Fruit fly (Drosophila melanogaster) whole organism, embryonic: ENCODE data around the gene CG43922.
A peak's percentile ranks its signal among the peaks of the same experiment; 100 is the strongest.

Experiments used
- Atf-2 ChIP-seq: fragments of 200-800 bp; sonication (Bioruptor generic); optimal IDR thresholded peaks from 2 replicates; lab custom pipeline; 2016; ENCODE audit warnings: missing biosample characterization, missing genetic modification characterization
- Awh ChIP-seq: fragments of 200-800 bp; sonication (Bioruptor generic); IDR thresholded peaks from 2 replicates; pipeline ENCODE4, ENCODE4 v1.3.6; 2022; ENCODE audit warnings: missing biosample characterization, missing genetic modification characterization
- CG11085 ChIP-seq: fragments of 200-800 bp; sonication (Bioruptor generic); IDR thresholded peaks from 2 replicates; pipeline ENCODE4 v1.3.6; 2022; ENCODE audit warnings: missing biosample characterization, missing genetic modification characterization
- CG11696 ChIP-seq: fragments of 200-800 bp; sonication (Bioruptor generic); IDR thresholded peaks from 2 replicates; pipeline ENCODE4 v1.3.6; 2022; ENCODE audit warnings: missing biosample characterization, missing genetic modification characterization
- CG11723 ChIP-seq: fragments of 200-800 bp; sonication (Bioruptor generic); optimal IDR thresholded peaks from 2 replicates; lab custom pipeline; 2017; ENCODE audit warnings: missing biosample characterization, mild to moderate bottlenecking, missing genetic modification characterization
- CG12104 ChIP-seq: fragments of 200-800 bp; sonication (Bioruptor generic); optimal IDR thresholded peaks from 3 replicates; lab custom pipeline; 2016; ENCODE audit warnings: missing biosample characterization, missing genetic modification characterization
- CG12744 ChIP-seq: fragments of 200-800 bp; sonication (Bioruptor generic); optimal IDR thresholded peaks from 2 replicates; lab custom pipeline; 2016; ENCODE audit warnings: missing biosample characterization, missing genetic modification characterization
- CG13424 ChIP-seq: fragments of 200-800 bp; sonication (Bioruptor generic); optimal IDR thresholded peaks from 2 replicates; lab custom pipeline; 2019; ENCODE audit warnings: missing biosample characterization, mild to moderate bottlenecking, missing genetic modification characterization, moderate library complexity
- CG14710 ChIP-seq: fragments of 200-800 bp; sonication (Bioruptor generic); optimal IDR thresholded peaks from 3 replicates; lab custom pipeline; 2019; ENCODE audit warnings: missing biosample characterization, mild to moderate bottlenecking, missing genetic modification characterization, moderate library complexity
- CG14860 ChIP-seq: fragments of 200-800 bp; sonication (Bioruptor generic); IDR thresholded peaks from 3 replicates; pipeline ENCODE4 v1.3.6; 2022; ENCODE audit warnings: missing biosample characterization, missing genetic modification characterization; ENCODE audit not compliant: partially characterized antibody
- CG17612 ChIP-seq: fragments of 200-800 bp; sonication (Bioruptor generic); IDR thresholded peaks from 2 replicates; pipeline ENCODE4 v1.3.6; 2022; ENCODE audit warnings: missing biosample characterization, missing genetic modification characterization
- CG2120 ChIP-seq: fragments of 200-800 bp; sonication (Bioruptor generic); optimal IDR thresholded peaks from 3 replicates; lab custom pipeline; 2016; ENCODE audit warnings: missing biosample characterization, missing genetic modification characterization
- CG30403 ChIP-seq: fragments of 200-800 bp; sonication (Bioruptor generic); optimal IDR thresholded peaks from 3 replicates; lab custom pipeline; 2016; ENCODE audit warnings: missing biosample characterization, missing genetic modification characterization
- CG3995 ChIP-seq: fragments of 200-800 bp; sonication (Bioruptor generic); optimal IDR thresholded peaks from 3 replicates; lab custom pipeline; 2016; ENCODE audit warnings: missing biosample characterization, missing genetic modification characterization
- CG4404 ChIP-seq: fragments of 200-800 bp; sonication (Bioruptor generic); IDR thresholded peaks from 2 replicates; pipeline ENCODE4 v1.3.6; 2022; ENCODE audit warnings: missing biosample characterization, missing genetic modification characterization
- CG6791 ChIP-seq: fragments of 200-800 bp; sonication (Bioruptor generic); IDR thresholded peaks from 3 replicates; pipeline ENCODE4 v1.3.6; 2022; ENCODE audit warnings: missing biosample characterization, missing genetic modification characterization; ENCODE audit not compliant: partially characterized antibody
- CG7745 ChIP-seq: fragments of 200-800 bp; sonication (Bioruptor generic); optimal IDR thresholded peaks from 2 replicates; lab custom pipeline; 2018; ENCODE audit warnings: missing biosample characterization, mild to moderate bottlenecking, missing genetic modification characterization, moderate library complexity
- CG8089 ChIP-seq: fragments of 200-800 bp; sonication (Bioruptor generic); optimal IDR thresholded peaks from 3 replicates; lab custom pipeline; 2016; ENCODE audit warnings: missing biosample characterization, missing genetic modification characterization
- CG8290 ChIP-seq, 3 experiments: fragments of 200-800 bp; sonication (Bioruptor generic); optimal IDR thresholded peaks; 2 replicates each; lab custom pipeline; 2016 to 2019; ENCODE audit warnings: missing biosample characterization in 3 of 3, missing genetic modification characterization in 3 of 3, mild to moderate bottlenecking in 2 of 3, moderate library complexity in 1 of 3
- CG9609 ChIP-seq: fragments of 200-800 bp; sonication (Bioruptor generic); optimal IDR thresholded peaks from 3 replicates; lab custom pipeline; 2016; ENCODE audit warnings: missing biosample characterization, missing genetic modification characterization
- CHES-1-like ChIP-seq: fragments of 200-800 bp; sonication (Bioruptor generic); optimal IDR thresholded peaks from 2 replicates; lab custom pipeline; 2016; ENCODE audit warnings: missing biosample characterization, missing genetic modification characterization
- D19A ChIP-seq: fragments of 200-800 bp; optimal IDR thresholded peaks from 3 replicates; lab custom pipeline; 2019; ENCODE audit warnings: missing biosample characterization, mild to moderate bottlenecking, missing genetic modification characterization, moderate library complexity
- Doc2 ChIP-seq: fragments of 200-800 bp; sonication (Bioruptor generic); IDR thresholded peaks from 2 replicates; pipeline ENCODE4 v1.3.6; 2022; ENCODE audit warnings: missing biosample characterization, missing genetic modification characterization
- Ets65A ChIP-seq: fragments of 200-800 bp; sonication (Bioruptor generic); peaks from one replicate; lab custom pipeline; 2016; ENCODE audit warnings: missing biosample characterization, missing genetic modification characterization
- HLH54F ChIP-seq: fragments of 200-800 bp; sonication (Bioruptor generic); optimal IDR thresholded peaks from 3 replicates; lab custom pipeline; 2016; ENCODE audit warnings: missing biosample characterization, missing genetic modification characterization
- HLHmδ ChIP-seq: fragments of 200-800 bp; sonication (Bioruptor generic); optimal IDR thresholded peaks from 2 replicates; lab custom pipeline; 2018; ENCODE audit warnings: missing biosample characterization, mild to moderate bottlenecking, missing genetic modification characterization, moderate library complexity
- Hr51 ChIP-seq, 2 experiments: fragments of 200-800 bp; sonication (Bioruptor generic); optimal IDR thresholded peaks; 2 replicates in 1 of 2; 3 replicates in 1 of 2; lab custom pipeline; 2016 to 2018; ENCODE audit warnings: missing biosample characterization in 2 of 2, missing genetic modification characterization in 2 of 2, mild to moderate bottlenecking in 1 of 2, moderate library complexity in 1 of 2
- MESR4 ChIP-seq: fragments of 200-800 bp; sonication (Bioruptor generic); optimal IDR thresholded peaks from 2 replicates; lab custom pipeline; 2018; ENCODE audit warnings: missing biosample characterization, mild to moderate bottlenecking, missing genetic modification characterization, moderate library complexity
- Rfx ChIP-seq: fragments of 200-800 bp; sonication (Bioruptor generic); IDR thresholded peaks from 2 replicates; pipeline ENCODE4 v1.3.6; 2022; ENCODE audit warnings: missing biosample characterization, missing genetic modification characterization
- Sox102F ChIP-seq: fragments of 200-800 bp; sonication (Bioruptor generic); optimal IDR thresholded peaks from 2 replicates; lab custom pipeline; 2018; ENCODE audit warnings: missing biosample characterization, mild to moderate bottlenecking, missing genetic modification characterization, moderate library complexity
- abd-A ChIP-seq: fragments of 200-800 bp; sonication (Bioruptor generic); optimal IDR thresholded peaks from 3 replicates; lab custom pipeline; 2019; ENCODE audit warnings: missing biosample characterization, mild to moderate bottlenecking, missing genetic modification characterization, moderate library complexity
- bowl ChIP-seq: fragments of 200-800 bp; sonication (Bioruptor generic); IDR thresholded peaks from 2 replicates; pipeline ENCODE4 v1.3.6; 2022; ENCODE audit warnings: missing biosample characterization, missing genetic modification characterization
- br ChIP-seq: fragments of >200 bp; optimal IDR thresholded peaks from 2 replicates; lab custom pipeline; 2017
- chm ChIP-seq: fragments of 200-800 bp; sonication (Bioruptor generic); IDR thresholded peaks from 2 replicates; pipeline ENCODE4 v1.3.6; 2022; ENCODE audit warnings: missing biosample characterization, missing genetic modification characterization
- ci ChIP-seq: fragments of 200-800 bp; sonication (Bioruptor generic); IDR thresholded peaks from 3 replicates; pipeline ENCODE4 v1.3.6; 2022; ENCODE audit warnings: missing biosample characterization, missing genetic modification characterization
- corto ChIP-seq: fragments of 200-800 bp; sonication (Bioruptor generic); optimal IDR thresholded peaks from 2 replicates; lab custom pipeline; 2016; ENCODE audit warnings: missing biosample characterization, mild to moderate bottlenecking, missing genetic modification characterization, moderate library complexity
- ewg ChIP-seq: fragments of 200-800 bp; sonication (Bioruptor generic); optimal IDR thresholded peaks from 3 replicates; lab custom pipeline; 2017; ENCODE audit warnings: mild to moderate bottlenecking, missing biosample characterization, missing genetic modification reagents, missing genetic modification characterization
- exex ChIP-seq: fragments of 200-800 bp; sonication (Bioruptor generic); optimal IDR thresholded peaks from 4 replicates; lab custom pipeline; 2018; ENCODE audit warnings: missing biosample characterization, mild to moderate bottlenecking, missing genetic modification characterization, moderate library complexity
- fu2 ChIP-seq: fragments of 200-800 bp; sonication (Bioruptor generic); optimal IDR thresholded peaks from 2 replicates; lab custom pipeline; 2016; ENCODE audit warnings: missing biosample characterization, missing genetic modification characterization
- hth ChIP-seq: fragments of >200 bp; optimal IDR thresholded peaks from 2 replicates; lab custom pipeline; 2017; ENCODE audit warnings: inconsistent platforms
- kah ChIP-seq: fragments of 200-800 bp; sonication (Bioruptor generic); optimal IDR thresholded peaks from 2 replicates; lab custom pipeline; 2018; ENCODE audit warnings: missing biosample characterization, mild to moderate bottlenecking, missing genetic modification characterization
- lbe ChIP-seq: fragments of 200-800 bp; sonication (Bioruptor generic); optimal IDR thresholded peaks from 2 replicates; lab custom pipeline; 2016; ENCODE audit warnings: missing biosample characterization, mild to moderate bottlenecking, missing genetic modification characterization
- maf-S ChIP-seq: fragments of 200-800 bp; sonication (Bioruptor generic); optimal IDR thresholded peaks from 2 replicates; lab custom pipeline; 2016; ENCODE audit warnings: missing biosample characterization, missing genetic modification characterization
- nerfin-2 ChIP-seq: fragments of 200-800 bp; sonication (Bioruptor generic); IDR thresholded peaks from 2 replicates; pipeline ENCODE4 v1.3.6; 2022; ENCODE audit warnings: missing biosample characterization, missing genetic modification characterization; ENCODE audit not compliant: partially characterized antibody
- run ChIP-seq: fragments of 200-800 bp; sonication (Bioruptor generic); optimal IDR thresholded peaks from 3 replicates; lab custom pipeline; 2018; ENCODE audit warnings: missing biosample characterization, mild to moderate bottlenecking, missing genetic modification characterization
- scrt ChIP-seq: fragments of 200-800 bp; sonication (Bioruptor generic); optimal IDR thresholded peaks from 2 replicates; lab custom pipeline; 2018; ENCODE audit warnings: missing biosample characterization, mild to moderate bottlenecking, missing genetic modification characterization, moderate library complexity
- sr ChIP-seq: fragments of 200-800 bp; sonication (Bioruptor generic); IDR thresholded peaks from 3 replicates; pipeline ENCODE4 v1.3.6; 2022; ENCODE audit warnings: missing biosample characterization, missing genetic modification characterization
- toy ChIP-seq: fragments of 200-800 bp; sonication (Bioruptor generic); IDR thresholded peaks from 2 replicates; pipeline ENCODE4 v1.3.6; 2022; ENCODE audit warnings: missing biosample characterization, missing genetic modification characterization
- tup ChIP-seq: fragments of 200-800 bp; sonication (Bioruptor generic); optimal IDR thresholded peaks from 2 replicates; lab custom pipeline; 2016; ENCODE audit warnings: missing biosample characterization, mild to moderate bottlenecking, missing genetic modification characterization, moderate library complexity
- unc-4 ChIP-seq: fragments of 200-800 bp; sonication (Bioruptor generic); IDR thresholded peaks from 2 replicates; pipeline ENCODE4 v1.3.6; 2022; ENCODE audit warnings: missing biosample characterization, missing genetic modification characterization; ENCODE audit not compliant: partially characterized antibody
- wek ChIP-seq: fragments of 200-800 bp; sonication (Bioruptor generic); optimal IDR thresholded peaks from 3 replicates; lab custom pipeline; 2018; ENCODE audit warnings: missing biosample characterization, mild to moderate bottlenecking, missing genetic modification characterization, moderate library complexity

Gene CG43922

dm6 chr2L:6280328-6280727 is 28.2 kb downstream of the CG43922 start (continued):
- no peak for TF ChIP-seq nerfin-2 (GFP tag; lab: Robert Waterston, UW)
- peak; percentile 37 for TF ChIP-seq CG12104 (GFP tag; lab: Kevin White, UChicago)
- no peak for TF ChIP-seq toy (GFP tag; lab: Robert Waterston, UW)
- no peak for TF ChIP-seq CG7745 (tag; lab: Kevin White, UChicago)
- TF ChIP-seq ewg (GFP tag; lab: Kevin White, UChicago), result peak; percentile 48
- TF ChIP-seq scrt (GFP tag; lab: Kevin White, UChicago), result peak; percentile 35
- TF ChIP-seq CG6791 (GFP tag; lab: Robert Waterston, UW), result no peak
- no peak for TF ChIP-seq lbe (GFP tag; lab: Kevin White, UChicago)
- TF ChIP-seq Ets65A (GFP tag; lab: Kevin White, UChicago), result peak; percentile 95
- TF ChIP-seq CG12744 (GFP tag; lab: Kevin White, UChicago), result no peak
- no peak for TF ChIP-seq wek
- peak; percentile 70 for TF ChIP-seq CG13424 (tag; lab: Kevin White, UChicago)
- peak; percentile 56 for TF ChIP-seq CG2120
- peak; percentile 38 for TF ChIP-seq CG8290 (GFP tag; optimal IDR thresholded peaks at IDR 0.05; lab: Kevin White, UChicago)
- peak in 1 of 2 experiments; percentile 23 for TF ChIP-seq CG8290 (tag; optimal IDR thresholded peaks at IDR 0.05; lab: Kevin White, UChicago)
- no peak for TF ChIP-seq MESR4 (GFP tag; lab: Kevin White, UChicago)
- TF ChIP-seq CG8089 (GFP tag; lab: Kevin White, UChicago), result no peak
- no peak for TF ChIP-seq fu2
- TF ChIP-seq CG14710 (tag; lab: Kevin White, UChicago), result peak; percentile 58
- TF ChIP-seq tup (GFP tag; lab: Kevin White, UChicago), result peak; percentile 4
- peak; percentile 55 for TF ChIP-seq D19A (tag; lab: Kevin White, UChicago)
- peak; percentile 31; the same call in 1 of the 2 replicates for TF ChIP-seq CG11696 (GFP tag; lab: Robert Waterston, UW)
- TF ChIP-seq run (tag; lab: Kevin White, UChicago), result no peak
- no peak for TF ChIP-seq abd-A (tag; lab: Kevin White, UChicago)
- TF ChIP-seq sr (GFP tag; lab: Robert Waterston, UW), result 0 out of 3 replicates have a peak, but pooled peaks have one; percentile 12
- no peak for TF ChIP-seq CG3995 (GFP tag; lab: Kevin White, UChicago)
- TF ChIP-seq CG9609 (GFP tag; lab: Kevin White, UChicago), result no peak
- TF ChIP-seq Doc2 (GFP tag; lab: Robert Waterston, UW), result no peak
- peak; percentile 3 for TF ChIP-seq Atf-2 (GFP tag; lab: Kevin White, UChicago)
- peak; percentile 69 for TF ChIP-seq CG30403 (GFP tag; lab: Kevin White, UChicago)
- peak; percentile 71 for TF ChIP-seq Sox102F (GFP tag; lab: Kevin White, UChicago)
- TF ChIP-seq bowl (GFP tag; lab: Robert Waterston, UW), result no peak
- no peak for TF ChIP-seq hth (lab: Kevin White, UChicago)
- TF ChIP-seq chm (GFP tag; lab: Robert Waterston, UW), result no peak
- peak; percentile 72; the same call in 1 of the 2 replicates for TF ChIP-seq Awh
- peak; percentile 1 for TF ChIP-seq exex (tag; lab: Kevin White, UChicago)
- peak; percentile 2 for TF ChIP-seq HLH54F (GFP tag; lab: Kevin White, UChicago)
- TF ChIP-seq CG11723 (GFP tag; lab: Kevin White, UChicago), result no peak
- no peak for TF ChIP-seq CHES-1-like
- TF ChIP-seq CG14860 (GFP tag; lab: Robert Waterston, UW), result 0 out of 3 replicates have a peak, but pooled peaks have one; percentile 2
- no peak for TF ChIP-seq br (lab: Kevin White, UChicago)
- TF ChIP-seq maf-S, result no peak
- TF ChIP-seq CG17612 (GFP tag; lab: Robert Waterston, UW), result no peak
- TF ChIP-seq kah (GFP tag; lab: Kevin White, UChicago), result peak; percentile 6
- peak; percentile 73 for TF ChIP-seq Rfx
- peak; percentile 83 for TF ChIP-seq ci (GFP tag; lab: Robert Waterston, UW)
- no peak for TF ChIP-seq unc-4
- no peak for TF ChIP-seq corto
- TF ChIP-seq CG4404 (GFP tag; lab: Robert Waterston, UW), result peak; percentile 58; the same call in 1 of the 2 replicates
- peak; percentile 36; the same call in 1 of the 2 replicates for TF ChIP-seq CG11085
- TF ChIP-seq Hr51 (GFP tag; optimal IDR thresholded peaks at IDR 0.05; lab: Kevin White, UChicago), result peak in 1 of 2 experiments; percentile 67
- TF ChIP-seq HLHmδ (GFP tag; lab: Kevin White, UChicago), result no peak
